Fruit fly (Drosophila melanogaster) whole organism, wandering third instar larva: Measurements from ENCODE around the gene vib.
A peak's percentile ranks its signal among the peaks of the same experiment; 100 is the strongest.

Experiments
- Abd-B ChIP-seq: fragments of >200 bp; optimal IDR thresholded peaks from 2 replicates; lab custom pipeline; 2017; ENCODE audit warnings: missing biosample characterization, missing genetic modification characterization
- CG32264 ChIP-seq: fragments of 200-800 bp; sonication (Bioruptor generic); optimal IDR thresholded peaks from 2 replicates; lab custom pipeline; 2016; ENCODE audit warnings: missing biosample characterization, missing genetic modification characterization
- CG9705 ChIP-seq: fragments of 200-800 bp; sonication (Bioruptor generic); optimal IDR thresholded peaks from 2 replicates; lab custom pipeline; 2018; ENCODE audit warnings: missing biosample characterization, mild to moderate bottlenecking, missing genetic modification characterization
- CrebA ChIP-seq: fragments of 200-800 bp; sonication (Bioruptor generic); optimal IDR thresholded peaks from 2 replicates; lab custom pipeline; 2016; ENCODE audit warnings: missing biosample characterization, mild to moderate bottlenecking, missing genetic modification characterization, borderline replicate concordance
- Dfd ChIP-seq: fragments of >200 bp; optimal IDR thresholded peaks from 2 replicates; lab custom pipeline; 2017; ENCODE audit warnings: missing biosample characterization, missing genetic modification characterization
- Dif ChIP-seq: fragments of 200-275, 200-300 bp; sonication (Bioruptor generic); optimal IDR thresholded peaks from 2 replicates; lab custom pipeline; 2018; ENCODE audit warnings: missing biosample characterization, missing genetic modification characterization; ENCODE audit not compliant: partially characterized antibody
- GATAd ChIP-seq: sonication (Bioruptor generic); optimal IDR thresholded peaks from 2 replicates; lab custom pipeline; 2016; ENCODE audit warnings: missing biosample characterization, missing genetic modification characterization
- HLH106 ChIP-seq: fragments of 200-800 bp; optimal IDR thresholded peaks from 3 replicates; lab custom pipeline; 2019; ENCODE audit warnings: missing biosample characterization, mild to moderate bottlenecking, missing genetic modification characterization, moderate library complexity
- Hnf4 ChIP-seq: fragments of 200-800 bp; sonication (Bioruptor generic); optimal IDR thresholded peaks from 2 replicates; lab custom pipeline; 2016; ENCODE audit warnings: missing biosample characterization, mild to moderate bottlenecking, missing genetic modification characterization
- Hr78 ChIP-seq: fragments of >200 bp; optimal IDR thresholded peaks from 2 replicates; lab custom pipeline; 2017; ENCODE audit warnings: missing biosample characterization, missing genetic modification characterization
- Hr83 ChIP-seq: fragments of 200-300 bp; sonication (Bioruptor generic); optimal IDR thresholded peaks from 2 replicates; lab custom pipeline; 2016; ENCODE audit warnings: missing biosample characterization, mild to moderate bottlenecking, missing genetic modification characterization, moderate library complexity; ENCODE audit not compliant: poor library complexity, severe bottlenecking
- Jra ChIP-seq: sonication (Bioruptor generic); optimal IDR thresholded peaks from 2 replicates; lab custom pipeline; 2016; ENCODE audit warnings: missing biosample characterization, missing genetic modification characterization
- Mio ChIP-seq: sonication (Bioruptor generic); optimal IDR thresholded peaks from 2 replicates; lab custom pipeline; 2016; ENCODE audit warnings: missing biosample characterization, missing genetic modification characterization
- Myc ChIP-seq: fragments of >200 bp; optimal IDR thresholded peaks from 2 replicates; lab custom pipeline; 2017
- N ChIP-seq: fragments of >200 bp; optimal IDR thresholded peaks from 2 replicates; lab custom pipeline; 2018; ENCODE audit warnings: missing biosample characterization, missing external identifiers, missing genetic modification characterization
- OdsH ChIP-seq: fragments of 200-800 bp; sonication (Bioruptor generic); optimal IDR thresholded peaks from 2 replicates; lab custom pipeline; 2016; ENCODE audit warnings: missing biosample characterization, mild to moderate bottlenecking, missing genetic modification characterization
- Rel ChIP-seq, 2 experiments: fragments of 200-800 bp; sonication (Bioruptor generic) in 1 of 2; optimal IDR thresholded peaks; 2 replicates in 1 of 2; 3 replicates in 1 of 2; lab custom pipeline; 2016 to 2019; ENCODE audit warnings: mild to moderate bottlenecking in 2 of 2, missing biosample characterization in 2 of 2, missing genetic modification characterization in 2 of 2, moderate library complexity in 1 of 2
- Sp1 ChIP-seq: fragments of 200-800 bp; sonication (Bioruptor generic); optimal IDR thresholded peaks from 3 replicates; lab custom pipeline; 2019; ENCODE audit warnings: missing biosample characterization, mild to moderate bottlenecking, missing genetic modification characterization, moderate library complexity
- Vsx2 ChIP-seq: fragments of 200-300, 225-300 bp; sonication (Bioruptor generic); optimal IDR thresholded peaks from 2 replicates; lab custom pipeline; 2018; ENCODE audit warnings: missing biosample characterization, missing genetic modification characterization; ENCODE audit not compliant: partially characterized antibody
- br ChIP-seq: fragments of 200-800 bp; sonication (Bioruptor generic); optimal IDR thresholded peaks from 2 replicates; lab custom pipeline; 2016; ENCODE audit warnings: missing biosample characterization, missing genetic modification characterization
- brk ChIP-seq: fragments of 200-800 bp; sonication (Bioruptor generic); optimal IDR thresholded peaks from 2 replicates; lab custom pipeline; 2016; ENCODE audit warnings: missing biosample characterization, mild to moderate bottlenecking, missing genetic modification characterization
- dl ChIP-seq, 2 experiments: fragments of 175-275, 200-275 bp in 1 of 2; fragments of 200-275 bp in 1 of 2; sonication (Bioruptor generic); optimal IDR thresholded peaks; lab custom pipeline; 2018; ENCODE audit warnings: mild to moderate bottlenecking in 2 of 2, missing biosample characterization in 2 of 2, missing genetic modification characterization in 2 of 2, moderate library complexity in 2 of 2; ENCODE audit not compliant: partially characterized antibody in 2 of 2, insufficient read depth in 1 of 2
- dmrt93B ChIP-seq: fragments of 200-800 bp; sonication (Bioruptor generic); optimal IDR thresholded peaks from 2 replicates; lab custom pipeline; 2018; ENCODE audit warnings: missing biosample characterization, mild to moderate bottlenecking, missing genetic modification characterization
- dsf ChIP-seq: sonication (Bioruptor generic); optimal IDR thresholded peaks from 2 replicates; lab custom pipeline; 2016; ENCODE audit warnings: missing biosample characterization, missing genetic modification characterization, borderline replicate concordance
- ey ChIP-seq: fragments of 200-800 bp; sonication (Bioruptor generic); optimal IDR thresholded peaks from 2 replicates; lab custom pipeline; 2016; ENCODE audit warnings: missing biosample characterization, missing genetic modification characterization
- foxo ChIP-seq, 2 experiments: fragments of 200-800 bp; sonication (Bioruptor generic); optimal IDR thresholded peaks; 2 replicates in 1 of 2; 3 replicates in 1 of 2; lab custom pipeline; 2016 to 2017; ENCODE audit warnings: missing biosample characterization in 2 of 2, missing genetic modification characterization in 2 of 2
- fru ChIP-seq: fragments of 200-800 bp; sonication (Bioruptor generic); optimal IDR thresholded peaks from 3 replicates; lab custom pipeline; 2016; ENCODE audit warnings: missing biosample characterization, mild to moderate bottlenecking, missing genetic modification characterization
- h ChIP-seq: fragments of 200-800 bp; sonication (Bioruptor generic); optimal IDR thresholded peaks from 3 replicates; lab custom pipeline; 2016; ENCODE audit warnings: missing biosample characterization, mild to moderate bottlenecking, missing genetic modification characterization
- jim ChIP-seq: fragments of 175-275, 200-325 bp; sonication (Bioruptor generic); optimal IDR thresholded peaks from 2 replicates; lab custom pipeline; 2016; ENCODE audit warnings: missing biosample characterization, mild to moderate bottlenecking, missing genetic modification characterization
- lola ChIP-seq: fragments of >200 bp; optimal IDR thresholded peaks from 2 replicates; lab custom pipeline; 2017; ENCODE audit warnings: missing biosample characterization, missing genetic modification characterization
- pan ChIP-seq: fragments of >200 bp; optimal IDR thresholded peaks from 2 replicates; lab custom pipeline; 2017
- psq ChIP-seq: fragments of 200-800 bp; sonication (Bioruptor generic); optimal IDR thresholded peaks from 3 replicates; lab custom pipeline; 2017; ENCODE audit warnings: missing biosample characterization, mild to moderate bottlenecking, missing genetic modification characterization, moderate library complexity
- rgr ChIP-seq: fragments of 200-800 bp; sonication (Bioruptor generic); optimal IDR thresholded peaks from 3 replicates; lab custom pipeline; 2016; ENCODE audit warnings: missing biosample characterization, mild to moderate bottlenecking, missing genetic modification characterization
- sage ChIP-seq: fragments of 200-800 bp; sonication (Bioruptor generic); optimal IDR thresholded peaks from 2 replicates; lab custom pipeline; 2016; ENCODE audit warnings: missing biosample characterization, mild to moderate bottlenecking, missing genetic modification characterization
- sv ChIP-seq: fragments of 200-800 bp; sonication (Bioruptor generic); optimal IDR thresholded peaks from 3 replicates; lab custom pipeline; 2016; ENCODE audit warnings: missing biosample characterization, missing genetic modification characterization
- tai ChIP-seq: sonication (Bioruptor generic); optimal IDR thresholded peaks from 2 replicates; lab custom pipeline; 2016; ENCODE audit warnings: missing biosample characterization, missing genetic modification characterization
- usp ChIP-seq: fragments of >200 bp; optimal IDR thresholded peaks from 2 replicates; lab custom pipeline; 2017; ENCODE audit warnings: missing biosample characterization, missing genetic modification characterization
- woc ChIP-seq: sonication (Bioruptor generic); optimal IDR thresholded peaks from 2 replicates; lab custom pipeline; 2016; ENCODE audit warnings: missing biosample characterization, mild to moderate bottlenecking, missing genetic modification characterization

vib gene

DNA sequence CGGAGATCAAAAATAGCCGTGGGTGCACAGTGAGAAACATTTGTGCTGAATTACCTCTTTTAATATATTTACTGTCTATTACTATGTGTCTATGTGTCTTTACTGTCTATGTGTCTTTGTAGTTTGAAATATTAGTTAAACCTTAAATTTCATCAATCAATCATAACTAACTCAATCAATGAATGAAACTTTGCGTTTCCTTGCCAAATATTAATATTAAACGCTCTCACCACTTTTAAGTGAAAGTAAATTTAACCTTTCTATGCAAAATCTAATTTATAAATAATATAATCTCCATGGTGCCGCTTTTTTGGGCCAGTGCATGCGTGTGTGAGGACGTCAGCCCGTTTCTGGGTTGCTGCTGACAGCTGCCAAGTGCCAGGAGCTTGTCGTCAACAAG is 45.2 kb downstream of the vib start:
- TF ChIP-seq N (GFP tag; lab: Kevin White, UChicago) (no peak), Sp1 (GFP tag; lab: Kevin White, UChicago) (peak; percentile 68), pan (lab: Kevin White, UChicago) (no peak), Jra (GFP tag; lab: Kevin White, UChicago) (no peak), jim (GFP tag; lab: Kevin White, UChicago) (no peak), ey (peak; percentile 61), dmrt93B (GFP tag; lab: Kevin White, UChicago) (peak; percentile 58), Abd-B (GFP tag; lab: Kevin White, UChicago) (no peak), br (peak; percentile 56), psq (no peak), fru (GFP tag; lab: Kevin White, UChicago) (peak; percentile 68), dl (GFP tag; optimal IDR thresholded peaks at IDR 0.05; lab: Kevin White, UChicago; ENCODE audit: insufficient read depth in 1 of 2, partially characterized antibody in 2 of 2) (no peak), CrebA (GFP tag; lab: Kevin White, UChicago) (no peak), sv (GFP tag; lab: Kevin White, UChicago) (no peak), Hnf4 (GFP tag; lab: Kevin White, UChicago) (peak; percentile 14), dsf (GFP tag; lab: Kevin White, UChicago) (no peak), Vsx2 (GFP tag; lab: Kevin White, UChicago) (no peak), OdsH (GFP tag; lab: Kevin White, UChicago) (peak; percentile 73), tai (GFP tag; lab: Kevin White, UChicago) (peak; percentile 25), Myc (lab: Kevin White, UChicago) (no peak), foxo (GFP tag; optimal IDR thresholded peaks at IDR 0.05; lab: Kevin White, UChicago) (peak in 1 of 2 experiments; percentile 70), lola (GFP tag; lab: Kevin White, UChicago) (no peak), Hr83 (GFP tag; lab: Kevin White, UChicago) (no peak), CG32264 (GFP tag; lab: Kevin White, UChicago) (no peak), Dif (GFP tag; lab: Kevin White, UChicago) (no peak), Rel (GFP tag; optimal IDR thresholded peaks at IDR 0.05; lab: Kevin White, UChicago) (no peak), Rel (tag; optimal IDR thresholded peaks at IDR 0.05; lab: Kevin White, UChicago) (no peak), GATAd (no peak), woc (GFP tag; lab: Kevin White, UChicago) (peak; percentile 42), brk (GFP tag; lab: Kevin White, UChicago) (peak; percentile 5), sage (GFP tag; lab: Kevin White, UChicago) (no peak), h (GFP tag; lab: Kevin White, UChicago) (peak; percentile 84), usp (GFP tag; lab: Kevin White, UChicago) (no peak), Mio (GFP tag; lab: Kevin White, UChicago) (no peak), CG9705 (GFP tag; lab: Kevin White, UChicago) (peak; percentile 18), rgr (GFP tag; lab: Kevin White, UChicago) (peak; percentile 62), Dfd (no peak), Hr78 (GFP tag; lab: Kevin White, UChicago) (no peak), HLH106 (tag; lab: Kevin White, UChicago) (peak; percentile 68)

DNA sequence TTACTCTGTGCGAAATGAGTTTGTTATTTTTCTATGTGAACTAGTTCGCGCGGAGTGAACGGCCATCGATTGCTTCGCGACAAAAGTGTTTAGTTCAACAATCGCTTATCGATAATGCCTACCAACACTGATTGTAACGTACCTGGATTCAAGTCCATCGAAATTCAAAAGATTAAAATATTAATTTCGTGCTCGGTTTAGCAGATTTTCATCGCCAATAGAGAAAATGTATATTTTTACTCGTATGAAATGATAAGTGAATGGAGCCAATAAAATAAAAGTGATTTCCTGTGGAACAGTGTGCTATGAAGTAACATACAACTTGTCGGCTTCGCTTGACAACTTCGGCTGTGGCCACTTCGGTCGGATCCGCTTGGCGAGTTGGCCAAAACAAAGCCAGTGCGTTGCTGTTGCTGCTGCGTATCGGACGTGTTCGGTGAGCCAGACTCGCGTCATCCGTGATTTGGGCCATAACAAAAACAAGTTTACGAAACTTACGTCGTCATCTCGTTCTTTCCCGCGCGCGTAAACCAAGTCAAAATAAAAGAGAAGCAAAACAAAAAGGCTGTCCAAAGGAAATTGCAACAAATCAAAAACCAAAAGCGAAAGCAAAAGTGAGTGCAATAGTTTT is 46.1 kb downstream of the vib start, which contains the start of the genes CG5555 and myd:
TSS of gene CG5555 (minus strand) at position 276 of the 631 bp plus-strand sequence.
TSS of gene myd (plus strand) at position 397 of the 631 bp plus-strand sequence.
- TF ChIP-seq fru (GFP tag; lab: Kevin White, UChicago) = peak; percentile 90
- peak; percentile 54 for TF ChIP-seq Sp1 (GFP tag; lab: Kevin White, UChicago)
- no peak for TF ChIP-seq lola (GFP tag; lab: Kevin White, UChicago)
- peak; percentile 78 for TF ChIP-seq Hnf4 (GFP tag; lab: Kevin White, UChicago)
- peak; percentile 20 for TF ChIP-seq Vsx2 (GFP tag; lab: Kevin White, UChicago)
- TF ChIP-seq psq = peak; percentile 77
- TF ChIP-seq Abd-B (GFP tag; lab: Kevin White, UChicago) = no peak
- TF ChIP-seq foxo (GFP tag; optimal IDR thresholded peaks at IDR 0.05; lab: Kevin White, UChicago) = peak in 1 of 2 experiments; percentile 62
- TF ChIP-seq h (GFP tag; lab: Kevin White, UChicago) = peak; percentile 82
- TF ChIP-seq N (GFP tag; lab: Kevin White, UChicago) = no peak
- TF ChIP-seq Rel (GFP tag; optimal IDR thresholded peaks at IDR 0.05; lab: Kevin White, UChicago) = no peak
- peak; percentile 39 for TF ChIP-seq Rel (tag; optimal IDR thresholded peaks at IDR 0.05; lab: Kevin White, UChicago)
- no peak for TF ChIP-seq jim (GFP tag; lab: Kevin White, UChicago)
- peak; percentile 47 for TF ChIP-seq Jra (GFP tag; lab: Kevin White, UChicago)
- no peak for TF ChIP-seq CG9705 (GFP tag; lab: Kevin White, UChicago)
- TF ChIP-seq brk (GFP tag; lab: Kevin White, UChicago) = peak; percentile 80
- TF ChIP-seq CrebA (GFP tag; lab: Kevin White, UChicago) = peak; percentile 32
- no peak for TF ChIP-seq dmrt93B (GFP tag; lab: Kevin White, UChicago)
- TF ChIP-seq sage (GFP tag; lab: Kevin White, UChicago) = peak; percentile 30
- no peak for TF ChIP-seq usp (GFP tag; lab: Kevin White, UChicago)
- TF ChIP-seq Mio (GFP tag; lab: Kevin White, UChicago) = no peak
- peak; percentile 78 for TF ChIP-seq tai (GFP tag; lab: Kevin White, UChicago)
- TF ChIP-seq Dif (GFP tag; lab: Kevin White, UChicago) = peak; percentile 51
- peak; percentile 39 for TF ChIP-seq dsf (GFP tag; lab: Kevin White, UChicago)
- no peak for TF ChIP-seq Hr78 (GFP tag; lab: Kevin White, UChicago)
- peak; percentile 10 for TF ChIP-seq sv (GFP tag; lab: Kevin White, UChicago)
- TF ChIP-seq GATAd = peak; percentile 7
- TF ChIP-seq CG32264 (GFP tag; lab: Kevin White, UChicago) = peak; percentile 54
- peak; percentile 68 for TF ChIP-seq ey
- no peak for TF ChIP-seq Dfd
- TF ChIP-seq woc (GFP tag; lab: Kevin White, UChicago) = peak; percentile 27
- no peak for TF ChIP-seq Hr83 (GFP tag; lab: Kevin White, UChicago)
- peak; percentile 72 for TF ChIP-seq rgr (GFP tag; lab: Kevin White, UChicago)
- peak; percentile 64 for TF ChIP-seq br
- TF ChIP-seq OdsH (GFP tag; lab: Kevin White, UChicago) = peak; percentile 64
- TF ChIP-seq dl (GFP tag; optimal IDR thresholded peaks at IDR 0.05; lab: Kevin White, UChicago; ENCODE audit: insufficient read depth in 1 of 2, partially characterized antibody in 2 of 2) = no peak
- no peak for TF ChIP-seq pan (lab: Kevin White, UChicago)
- TF ChIP-seq Myc (lab: Kevin White, UChicago) = no peak
- TF ChIP-seq HLH106 (tag; lab: Kevin White, UChicago) = peak; percentile 52
